Worm (Caenorhabditis elegans) whole organism, early embryonic: Measurements from ENCODE around the gene fbxa-115.

Source experiments
- ama-1 ChIP-seq: fragments of 150-350 bp; optimal IDR thresholded peaks from 2 replicates; lab custom pipeline; 2014
- ceh-36 ChIP-seq: sonication (generic microtip); optimal IDR thresholded peaks from 2 replicates; lab custom pipeline; 2016; ENCODE audit warnings: missing genetic modification characterization, inconsistent platforms, missing compliant biosample characterization
- ets-7 ChIP-seq: sonication (generic microtip); optimal IDR thresholded peaks from 2 replicates; lab custom pipeline; 2016; ENCODE audit warnings: missing genotype, missing genetic modification characterization, missing compliant biosample characterization
- hmbx-1 ChIP-seq: sonication (generic microtip); optimal IDR thresholded peaks from 2 replicates; lab custom pipeline; 2016; ENCODE audit warnings: mild to moderate bottlenecking, missing genetic modification characterization, missing compliant biosample characterization
- hmg-4 ChIP-seq: fragments of 200-800 bp; sonication (Bioruptor generic); optimal IDR thresholded peaks from 2 replicates; lab custom pipeline; 2018; ENCODE audit warnings: mild to moderate bottlenecking, missing genetic modification characterization, missing compliant biosample characterization
- pes-1 ChIP-seq: fragments of 200-800 bp; sonication (Bioruptor generic); IDR thresholded peaks from 2 replicates; pipeline ENCODE4 v1.3.6; 2022; ENCODE audit warnings: missing genetic modification reagents, missing genetic modification characterization, missing compliant biosample characterization
- scrt-1 ChIP-seq: fragments of 200-800 bp; sonication (Bioruptor generic); IDR thresholded peaks from 2 replicates; pipeline ENCODE4 v1.3.6; 2022; ENCODE audit warnings: missing genetic modification characterization, missing compliant biosample characterization
- tbx-11 ChIP-seq: fragments of 200-800 bp; sonication (Bioruptor generic); IDR thresholded peaks from 2 replicates; pipeline ENCODE4 v1.3.6; 2022; ENCODE audit warnings: missing genetic modification characterization, missing compliant biosample characterization
- tra-4 ChIP-seq: sonication (generic microtip); optimal IDR thresholded peaks from 2 replicates; lab custom pipeline; 2017; ENCODE audit warnings: missing genetic modification characterization, missing compliant biosample characterization

ce11 chrV:20158223-20158622 lies 33.7 kb downstream of the fbxa-115 start, which contains the start of gene F19B2.6:
- TF ChIP-seq tra-4 (tag; lab: Kevin White, UChicago): no peak
- TF ChIP-seq tbx-11 (GFP tag; lab: Robert Waterston, UW): no peak
- TF ChIP-seq ama-1 (lab: Kevin White, UChicago): no peak
- no peak for TF ChIP-seq hmg-4 (GFP tag; lab: Kevin White, UChicago)
- TF ChIP-seq ets-7 (tag; lab: Kevin White, UChicago): no peak
- TF ChIP-seq ceh-36 (tag; lab: Kevin White, UChicago): no peak
- no peak for TF ChIP-seq scrt-1 (GFP tag; lab: Robert Waterston, UW)
- TF ChIP-seq pes-1 (GFP tag; lab: Robert Waterston, UW): no peak
- TF ChIP-seq hmbx-1 (tag; lab: Kevin White, UChicago): no peak
